Fruit fly (Drosophila melanogaster) whole organism, wandering third instar larva: ENCODE measurements around the gene sl.
A peak's percentile ranks its signal among the peaks of the same experiment; 100 is the strongest.

ENCODE experiments used
- Abd-B ChIP-seq: fragments of >200 bp; optimal IDR thresholded peaks from 2 replicates; lab custom pipeline; 2017; ENCODE audit warnings: missing biosample characterization, missing genetic modification characterization
- CG32264 ChIP-seq: fragments of 200-800 bp; sonication (Bioruptor generic); optimal IDR thresholded peaks from 2 replicates; lab custom pipeline; 2016; ENCODE audit warnings: missing biosample characterization, missing genetic modification characterization
- CG9705 ChIP-seq: fragments of 200-800 bp; sonication (Bioruptor generic); optimal IDR thresholded peaks from 2 replicates; lab custom pipeline; 2018; ENCODE audit warnings: missing biosample characterization, mild to moderate bottlenecking, missing genetic modification characterization
- CrebA ChIP-seq: fragments of 200-800 bp; sonication (Bioruptor generic); optimal IDR thresholded peaks from 2 replicates; lab custom pipeline; 2016; ENCODE audit warnings: missing biosample characterization, mild to moderate bottlenecking, missing genetic modification characterization, borderline replicate concordance
- Dif ChIP-seq: fragments of 200-275, 200-300 bp; sonication (Bioruptor generic); optimal IDR thresholded peaks from 2 replicates; lab custom pipeline; 2018; ENCODE audit warnings: missing biosample characterization, missing genetic modification characterization; ENCODE audit not compliant: partially characterized antibody
- HLH106 ChIP-seq: fragments of 200-800 bp; optimal IDR thresholded peaks from 3 replicates; lab custom pipeline; 2019; ENCODE audit warnings: missing biosample characterization, mild to moderate bottlenecking, missing genetic modification characterization, moderate library complexity
- Hnf4 ChIP-seq: fragments of 200-800 bp; sonication (Bioruptor generic); optimal IDR thresholded peaks from 2 replicates; lab custom pipeline; 2016; ENCODE audit warnings: missing biosample characterization, mild to moderate bottlenecking, missing genetic modification characterization
- Hr83 ChIP-seq: fragments of 200-300 bp; sonication (Bioruptor generic); optimal IDR thresholded peaks from 2 replicates; lab custom pipeline; 2016; ENCODE audit warnings: missing biosample characterization, mild to moderate bottlenecking, missing genetic modification characterization, moderate library complexity; ENCODE audit not compliant: poor library complexity, severe bottlenecking
- Jra ChIP-seq: sonication (Bioruptor generic); optimal IDR thresholded peaks from 2 replicates; lab custom pipeline; 2016; ENCODE audit warnings: missing biosample characterization, missing genetic modification characterization
- Mio ChIP-seq: sonication (Bioruptor generic); optimal IDR thresholded peaks from 2 replicates; lab custom pipeline; 2016; ENCODE audit warnings: missing biosample characterization, missing genetic modification characterization
- Myc ChIP-seq: fragments of >200 bp; optimal IDR thresholded peaks from 2 replicates; lab custom pipeline; 2017
- OdsH ChIP-seq: fragments of 200-800 bp; sonication (Bioruptor generic); optimal IDR thresholded peaks from 2 replicates; lab custom pipeline; 2016; ENCODE audit warnings: missing biosample characterization, mild to moderate bottlenecking, missing genetic modification characterization
- Rel ChIP-seq, 2 experiments: fragments of 200-800 bp; sonication (Bioruptor generic) in 1 of 2; optimal IDR thresholded peaks; 2 replicates in 1 of 2; 3 replicates in 1 of 2; lab custom pipeline; 2016 to 2019; ENCODE audit warnings: mild to moderate bottlenecking in 2 of 2, missing biosample characterization in 2 of 2, missing genetic modification characterization in 2 of 2, moderate library complexity in 1 of 2
- Sp1 ChIP-seq: fragments of 200-800 bp; sonication (Bioruptor generic); optimal IDR thresholded peaks from 3 replicates; lab custom pipeline; 2019; ENCODE audit warnings: missing biosample characterization, mild to moderate bottlenecking, missing genetic modification characterization, moderate library complexity
- br ChIP-seq: fragments of 200-800 bp; sonication (Bioruptor generic); optimal IDR thresholded peaks from 2 replicates; lab custom pipeline; 2016; ENCODE audit warnings: missing biosample characterization, missing genetic modification characterization
- dl ChIP-seq, 2 experiments: fragments of 175-275, 200-275 bp in 1 of 2; fragments of 200-275 bp in 1 of 2; sonication (Bioruptor generic); optimal IDR thresholded peaks; lab custom pipeline; 2018; ENCODE audit warnings: mild to moderate bottlenecking in 2 of 2, missing biosample characterization in 2 of 2, missing genetic modification characterization in 2 of 2, moderate library complexity in 2 of 2; ENCODE audit not compliant: partially characterized antibody in 2 of 2, insufficient read depth in 1 of 2
- dmrt93B ChIP-seq: fragments of 200-800 bp; sonication (Bioruptor generic); optimal IDR thresholded peaks from 2 replicates; lab custom pipeline; 2018; ENCODE audit warnings: missing biosample characterization, mild to moderate bottlenecking, missing genetic modification characterization
- dsf ChIP-seq: sonication (Bioruptor generic); optimal IDR thresholded peaks from 2 replicates; lab custom pipeline; 2016; ENCODE audit warnings: missing biosample characterization, missing genetic modification characterization, borderline replicate concordance
- fru ChIP-seq: fragments of 200-800 bp; sonication (Bioruptor generic); optimal IDR thresholded peaks from 3 replicates; lab custom pipeline; 2016; ENCODE audit warnings: missing biosample characterization, mild to moderate bottlenecking, missing genetic modification characterization
- h ChIP-seq: fragments of 200-800 bp; sonication (Bioruptor generic); optimal IDR thresholded peaks from 3 replicates; lab custom pipeline; 2016; ENCODE audit warnings: missing biosample characterization, mild to moderate bottlenecking, missing genetic modification characterization
- lola ChIP-seq: fragments of >200 bp; optimal IDR thresholded peaks from 2 replicates; lab custom pipeline; 2017; ENCODE audit warnings: missing biosample characterization, missing genetic modification characterization
- pan ChIP-seq: fragments of >200 bp; optimal IDR thresholded peaks from 2 replicates; lab custom pipeline; 2017
- psq ChIP-seq: fragments of 200-800 bp; sonication (Bioruptor generic); optimal IDR thresholded peaks from 3 replicates; lab custom pipeline; 2017; ENCODE audit warnings: missing biosample characterization, mild to moderate bottlenecking, missing genetic modification characterization, moderate library complexity
- woc ChIP-seq: sonication (Bioruptor generic); optimal IDR thresholded peaks from 2 replicates; lab custom pipeline; 2016; ENCODE audit warnings: missing biosample characterization, mild to moderate bottlenecking, missing genetic modification characterization

Gene sl

dm6 chrX:16404803-16405202, 54.7 kb downstream of the sl start, which contains the start of gene CG9981:
Gene CG9981, minus strand, starts transcription at chrX:16405122.
- TF ChIP-seq Hr83 (no peak), CG9705 (GFP tag; lab: Kevin White, UChicago) (no peak), h (GFP tag; lab: Kevin White, UChicago) (no peak), fru (GFP tag; lab: Kevin White, UChicago) (no peak), dmrt93B (GFP tag; lab: Kevin White, UChicago) (no peak), Dif (GFP tag; lab: Kevin White, UChicago) (no peak), Rel (GFP tag; optimal IDR thresholded peaks at IDR 0.05; lab: Kevin White, UChicago) (no peak), Rel (tag; optimal IDR thresholded peaks at IDR 0.05; lab: Kevin White, UChicago) (peak; percentile 57)

- TF ChIP-seq Sp1 (GFP tag; lab: Kevin White, UChicago) (no peak), CrebA (GFP tag; lab: Kevin White, UChicago) (no peak), Jra (GFP tag; lab: Kevin White, UChicago) (no peak), dsf (GFP tag; lab: Kevin White, UChicago) (no peak), lola (GFP tag; lab: Kevin White, UChicago) (no peak), Rel (GFP tag; optimal IDR thresholded peaks at IDR 0.05; lab: Kevin White, UChicago) (no peak), Rel (tag; optimal IDR thresholded peaks at IDR 0.05; lab: Kevin White, UChicago) (no peak), Hnf4 (GFP tag; lab: Kevin White, UChicago) (no peak), CG32264 (GFP tag; lab: Kevin White, UChicago) (no peak), dl (GFP tag; optimal IDR thresholded peaks at IDR 0.05; lab: Kevin White, UChicago; ENCODE audit: insufficient read depth in 1 of 2, partially characterized antibody in 2 of 2) (no peak), OdsH (GFP tag; lab: Kevin White, UChicago) (no peak), woc (GFP tag; lab: Kevin White, UChicago) (no peak), Dif (GFP tag; lab: Kevin White, UChicago) (no peak), br (GFP tag; lab: Kevin White, UChicago) (no peak), psq (GFP tag; lab: Kevin White, UChicago) (no peak), Abd-B (GFP tag; lab: Kevin White, UChicago) (no peak), Mio (GFP tag; lab: Kevin White, UChicago) (no peak), HLH106 (no peak), Myc (lab: Kevin White, UChicago) (no peak)
These were observed 55.1 kb downstream of the sl start, which contains the start of gene CG4301 for dm6 chrX:16405209-16405608. Gene CG4301, plus strand, starts transcription at chrX:16405509.

dm6 chrX:16406083-16406482, 56.0 kb downstream of the sl start:
- no peak for TF ChIP-seq pan (lab: Kevin White, UChicago)
- no peak for TF ChIP-seq Jra (GFP tag; lab: Kevin White, UChicago)
